Worm (Caenorhabditis elegans) whole organism, midembryonic: ENCODE measurements around the gene Y54E2A.10.

Source experiments
- T22C8.4 ChIP-seq: fragments of 200-800 bp; sonication (Bioruptor generic); IDR thresholded peaks from 2 replicates; pipeline ENCODE4 v1.3.6; 2022; ENCODE audit warnings: missing genetic modification characterization, missing compliant biosample characterization
- cog-1 ChIP-seq: sonication (generic microtip); optimal IDR thresholded peaks from 2 replicates; lab custom pipeline; 2016; ENCODE audit warnings: missing genetic modification characterization, missing compliant biosample characterization
- flt-1 ChIP-seq: fragments of 200-800 bp; sonication (Bioruptor generic); IDR thresholded peaks from 2 replicates; pipeline ENCODE4 v1.3.6; 2022; ENCODE audit warnings: missing genetic modification characterization, missing compliant biosample characterization
- klf-2 ChIP-seq: fragments of 200-800 bp; sonication (Bioruptor generic); conservative IDR thresholded peaks from 2 replicates; pipeline ENCODE4 v1.3.6; 2022; ENCODE audit warnings: missing genetic modification reagents, missing genetic modification characterization, missing compliant biosample characterization
- med-1 ChIP-seq: sonication (generic microtip); optimal IDR thresholded peaks from 2 replicates; lab custom pipeline; 2017; ENCODE audit warnings: missing genetic modification characterization, mild to moderate bottlenecking, missing compliant biosample characterization, antibody characterized with exemption, missing genetic modification reagents; ENCODE audit not compliant: insufficient read depth
- ref-1 ChIP-seq: fragments of 200-800 bp; sonication (Bioruptor generic); conservative IDR thresholded peaks from 2 replicates; pipeline ENCODE4 v1.3.6; 2022; ENCODE audit warnings: missing genetic modification reagents, missing genetic modification characterization, missing compliant biosample characterization
- tab-1 ChIP-seq: fragments of 200-800 bp; sonication (Bioruptor generic); IDR thresholded peaks from 2 replicates; pipeline ENCODE4 v1.3.6; 2022; ENCODE audit warnings: missing genetic modification characterization, missing compliant biosample characterization
- ztf-23 ChIP-seq: fragments of 200-800 bp; sonication (Bioruptor generic); IDR thresholded peaks from 2 replicates; pipeline ENCODE4 v1.3.6; 2022; ENCODE audit warnings: missing genetic modification reagents, missing genetic modification characterization, missing compliant biosample characterization
- ztf-29 ChIP-seq: fragments of 200-800 bp; sonication (Bioruptor generic); IDR thresholded peaks from 2 replicates; pipeline ENCODE4 v1.3.6; 2022; ENCODE audit warnings: missing genetic modification reagents, missing genetic modification characterization, missing compliant biosample characterization

Y54E2A.10 gene

ce11 chrII:14841253-14841652, 50.4 kb downstream of the Y54E2A.10 start:
- TF ChIP-seq flt-1 (GFP tag; lab: Robert Waterston, UW): no peak
- no peak for TF ChIP-seq med-1 (GFP tag; lab: Kevin White, UChicago)
- TF ChIP-seq ref-1 (GFP tag; lab: Robert Waterston, UW): no peak
- TF ChIP-seq klf-2 (GFP tag; lab: Robert Waterston, UW): no peak
- no peak for TF ChIP-seq ztf-29 (GFP tag; lab: Robert Waterston, UW)
- TF ChIP-seq tab-1 (GFP tag; lab: Robert Waterston, UW): no peak
- TF ChIP-seq cog-1 (tag; lab: Kevin White, UChicago): no peak
- no peak for TF ChIP-seq ztf-23
- no peak for TF ChIP-seq T22C8.4 (GFP tag; lab: Robert Waterston, UW)
